Worm (Caenorhabditis elegans): ENCODE measurements around the gene F35C11.2.

Gene F35C11.2

DNA sequence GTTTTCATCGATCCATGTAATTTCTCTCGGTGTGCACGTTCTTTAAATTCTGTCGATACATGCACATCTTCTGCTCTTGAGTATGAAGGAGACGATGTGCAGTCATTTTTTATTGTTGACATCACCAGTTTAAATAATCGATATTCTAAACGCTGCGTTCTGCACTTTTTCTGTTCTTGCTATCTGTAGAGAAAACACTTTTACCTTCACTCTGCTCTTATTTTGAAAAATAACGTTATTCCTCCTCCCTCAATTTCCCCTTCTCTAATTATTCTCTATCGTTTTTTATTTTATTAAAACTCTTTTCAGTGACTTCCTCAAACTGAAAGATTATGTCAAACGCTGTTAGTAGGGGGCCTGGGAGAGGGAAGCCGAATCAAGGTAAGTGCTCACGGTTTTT lies 31.7 kb downstream of the F35C11.2 start, which contains the start of gene ifg-1:
Gene ifg-1 (plus strand): TSS at position 301 of the 400 bp plus-strand sequence.
- TF ChIP-seq ztf-23 (GFP tag; IDR thresholded peaks at IDR 0.05): no peak
- no peak for TF ChIP-seq klf-2 (GFP tag; conservative IDR thresholded peaks at IDR 0.05)
- TF ChIP-seq cog-1 (tag; optimal IDR thresholded peaks at IDR 0.05): no peak
- no peak for TF ChIP-seq flt-1 (GFP tag; IDR thresholded peaks at IDR 0.05)
- TF ChIP-seq ref-1 (GFP tag; conservative IDR thresholded peaks at IDR 0.05): no peak
- no peak for TF ChIP-seq tab-1 (GFP tag; IDR thresholded peaks at IDR 0.05)

DNA sequence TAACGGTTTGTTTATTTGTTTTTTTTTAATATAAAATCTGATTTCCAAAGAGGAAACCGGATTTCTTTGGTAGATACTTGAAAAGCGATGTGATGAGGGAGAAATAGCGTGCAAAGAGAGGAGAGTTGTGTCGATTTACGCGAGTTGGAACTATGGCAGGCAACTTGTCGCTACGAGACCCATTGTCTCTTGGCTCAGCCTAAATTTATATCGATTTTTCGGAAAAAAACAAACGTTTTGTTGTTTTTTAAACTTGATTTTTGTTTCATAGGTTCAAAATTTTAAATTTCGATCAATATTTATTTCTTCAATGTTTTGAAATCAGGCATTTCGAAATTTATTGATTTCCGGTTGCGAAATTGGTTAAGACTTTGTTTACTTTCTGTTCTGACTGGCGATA lies 32.2 kb downstream of the F35C11.2 start, which contains the start of gene M110.3:
Gene M110.3 (minus strand): TSS at position 184 of the 400 bp plus-strand sequence.
- TF ChIP-seq T22C8.4 (GFP tag; IDR thresholded peaks at IDR 0.05) (peak; percentile 63; the same call in 1 of the 2 replicates), flt-1 (GFP tag; IDR thresholded peaks at IDR 0.05) (no peak)

ce11 chrII:8214367-8214766 lies 34.3 kb downstream of the F35C11.2 start, which contains the start of gene M110.10:
M110.10 (minus strand) TSS chrII:8214467.
- TF ChIP-seq cog-1 (tag; optimal IDR thresholded peaks at IDR 0.05) (no peak), ref-1 (GFP tag; conservative IDR thresholded peaks at IDR 0.05) (no peak), tab-1 (GFP tag; IDR thresholded peaks at IDR 0.05) (no peak), klf-2 (GFP tag; conservative IDR thresholded peaks at IDR 0.05) (no peak), T22C8.4 (GFP tag; IDR thresholded peaks at IDR 0.05) (no peak), flt-1 (GFP tag; IDR thresholded peaks at IDR 0.05) (no peak)

DNA sequence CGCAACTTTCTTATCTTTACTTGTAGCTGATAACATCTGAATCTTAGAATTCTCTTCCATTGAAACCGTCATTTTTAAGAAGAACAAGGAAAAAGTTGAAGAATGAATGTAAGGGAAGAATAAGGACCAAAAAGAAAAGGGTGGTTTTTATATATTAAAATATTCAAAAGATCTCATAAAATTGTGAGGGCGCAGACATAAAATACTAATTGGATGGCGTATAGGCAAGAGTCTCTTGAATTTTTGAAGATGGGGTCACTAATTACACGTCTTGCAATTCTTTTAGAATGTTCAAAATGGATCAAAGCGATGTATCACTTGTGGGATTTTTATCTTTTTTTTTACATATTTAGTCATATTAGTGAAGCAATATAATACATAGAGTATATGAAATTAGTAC lies 36.0 kb downstream of the F35C11.2 start, which contains the start of gene twk-3:
Gene twk-3 (minus strand): TSS at position 101 of the 400 bp plus-strand sequence.
- TF ChIP-seq tab-1 (GFP tag; IDR thresholded peaks at IDR 0.05): no peak
- no peak for TF ChIP-seq ztf-23 (GFP tag; IDR thresholded peaks at IDR 0.05)
- TF ChIP-seq ref-1 (GFP tag; conservative IDR thresholded peaks at IDR 0.05): no peak
- TF ChIP-seq flt-1 (GFP tag; IDR thresholded peaks at IDR 0.05): no peak
- no peak for TF ChIP-seq ztf-29 (GFP tag; IDR thresholded peaks at IDR 0.05)
- no peak for TF ChIP-seq T22C8.4 (GFP tag; IDR thresholded peaks at IDR 0.05)
- no peak for TF ChIP-seq cog-1 (tag; optimal IDR thresholded peaks at IDR 0.05)
- no peak for TF ChIP-seq med-1 (GFP tag; optimal IDR thresholded peaks at IDR 0.05; ENCODE audit: insufficient read depth)
- TF ChIP-seq klf-2 (GFP tag; conservative IDR thresholded peaks at IDR 0.05): no peak

DNA sequence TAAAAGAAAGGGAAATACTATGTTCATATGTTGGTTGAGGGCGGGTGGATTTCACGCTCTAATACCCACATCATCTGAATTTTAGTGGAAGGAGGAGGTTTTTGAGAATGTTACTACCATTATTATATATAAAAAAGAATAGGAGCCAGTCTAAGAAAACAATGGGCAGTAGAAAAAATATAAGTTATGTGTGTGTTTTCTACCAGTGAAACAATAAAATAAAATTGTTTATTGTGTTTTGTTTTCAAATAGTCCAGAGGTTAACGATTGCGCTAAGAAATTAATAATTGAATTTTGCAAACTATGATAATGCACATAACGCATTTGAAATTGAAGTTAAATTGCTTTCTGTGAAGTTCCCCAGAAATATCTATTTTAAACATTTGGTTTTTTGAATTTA lies 39.2 kb downstream of the F35C11.2 start, which contains the start of gene M110.8:
Gene M110.8 (minus strand): TSS at position 101 of the 400 bp plus-strand sequence.
- no peak for TF ChIP-seq ref-1 (GFP tag; conservative IDR thresholded peaks at IDR 0.05)
- no peak for TF ChIP-seq flt-1 (GFP tag; IDR thresholded peaks at IDR 0.05)
- TF ChIP-seq tab-1 (GFP tag; IDR thresholded peaks at IDR 0.05): no peak
- no peak for TF ChIP-seq ztf-29 (GFP tag; IDR thresholded peaks at IDR 0.05)
- no peak for TF ChIP-seq cog-1 (tag; optimal IDR thresholded peaks at IDR 0.05)
- TF ChIP-seq med-1 (GFP tag; optimal IDR thresholded peaks at IDR 0.05; ENCODE audit: insufficient read depth): no peak
- no peak for TF ChIP-seq klf-2 (GFP tag; conservative IDR thresholded peaks at IDR 0.05)
- no peak for TF ChIP-seq T22C8.4 (GFP tag; IDR thresholded peaks at IDR 0.05)
- no peak for TF ChIP-seq ztf-23 (GFP tag; IDR thresholded peaks at IDR 0.05)

DNA sequence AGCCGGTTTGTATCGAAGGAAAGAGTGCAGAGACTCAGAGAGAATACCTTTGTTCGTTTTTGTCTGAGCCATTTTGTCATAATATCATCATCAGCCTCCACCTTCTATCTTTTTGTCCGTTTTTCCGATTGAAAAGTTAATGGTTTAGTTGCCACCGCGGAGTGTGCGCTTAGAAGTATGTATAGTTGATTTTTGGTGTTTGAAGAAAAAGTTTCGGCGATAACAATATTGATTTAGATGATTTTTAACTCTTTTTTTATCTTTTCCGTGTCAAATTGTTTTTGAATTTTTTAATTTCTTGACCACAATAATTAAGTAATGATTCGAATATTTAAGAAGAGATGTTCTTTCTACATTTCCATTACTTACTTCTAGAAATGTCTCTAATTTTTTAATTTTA lies 43.0 kb downstream of the F35C11.2 start:
- TF ChIP-seq klf-2 (GFP tag; conservative IDR thresholded peaks at IDR 0.05): no peak
- TF ChIP-seq ztf-23 (GFP tag; IDR thresholded peaks at IDR 0.05): no peak
- TF ChIP-seq ztf-29 (GFP tag; IDR thresholded peaks at IDR 0.05): no peak
- no peak for TF ChIP-seq flt-1 (GFP tag; IDR thresholded peaks at IDR 0.05)
- no peak for TF ChIP-seq T22C8.4 (GFP tag; IDR thresholded peaks at IDR 0.05)
- no peak for TF ChIP-seq ref-1 (GFP tag; conservative IDR thresholded peaks at IDR 0.05)
- no peak for TF ChIP-seq tab-1 (GFP tag; IDR thresholded peaks at IDR 0.05)
- no peak for TF ChIP-seq cog-1 (tag; optimal IDR thresholded peaks at IDR 0.05)
- no peak for TF ChIP-seq med-1 (GFP tag; optimal IDR thresholded peaks at IDR 0.05; ENCODE audit: insufficient read depth)

- TF ChIP-seq cog-1 (tag; optimal IDR thresholded peaks at IDR 0.05) (no peak), ztf-29 (GFP tag; IDR thresholded peaks at IDR 0.05) (no peak), T22C8.4 (GFP tag; IDR thresholded peaks at IDR 0.05) (no peak), tab-1 (GFP tag; IDR thresholded peaks at IDR 0.05) (no peak), flt-1 (GFP tag; IDR thresholded peaks at IDR 0.05) (no peak), ref-1 (GFP tag; conservative IDR thresholded peaks at IDR 0.05) (no peak), med-1 (GFP tag; optimal IDR thresholded peaks at IDR 0.05; ENCODE audit: insufficient read depth) (no peak)
Measured at ce11 chrII:8204039-8204438, 44.6 kb downstream of the F35C11.2 start, which contains the start of gene col-76. col-76 (plus strand) TSS chrII:8204339.

DNA sequence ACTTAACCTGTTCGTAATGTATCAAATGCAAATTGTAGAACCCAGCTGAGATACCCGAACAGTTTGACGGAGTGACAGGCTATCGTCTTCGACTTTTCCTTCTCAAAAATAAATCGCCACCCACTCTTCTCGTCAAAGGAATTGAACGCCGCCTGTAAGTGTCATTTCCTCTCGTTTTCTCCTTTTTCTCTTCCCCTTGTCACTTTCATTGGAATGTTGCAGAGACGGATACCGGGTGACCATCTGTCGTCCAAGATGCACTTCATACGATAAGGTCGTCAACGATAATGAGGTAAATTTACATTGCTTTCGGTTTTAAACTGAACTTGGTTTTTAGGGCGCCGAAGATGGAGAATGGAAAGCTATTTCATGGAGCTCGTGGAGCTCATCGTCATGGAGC lies 48.8 kb downstream of the F35C11.2 start:
- TF ChIP-seq ref-1 (GFP tag; conservative IDR thresholded peaks at IDR 0.05) (no peak), klf-2 (GFP tag; conservative IDR thresholded peaks at IDR 0.05) (no peak), cog-1 (tag; optimal IDR thresholded peaks at IDR 0.05) (no peak), tab-1 (GFP tag; IDR thresholded peaks at IDR 0.05) (no peak), med-1 (GFP tag; optimal IDR thresholded peaks at IDR 0.05; ENCODE audit: insufficient read depth) (no peak), flt-1 (GFP tag; IDR thresholded peaks at IDR 0.05) (no peak), ztf-23 (GFP tag; IDR thresholded peaks at IDR 0.05) (no peak), ztf-29 (GFP tag; IDR thresholded peaks at IDR 0.05) (no peak), T22C8.4 (GFP tag; IDR thresholded peaks at IDR 0.05) (no peak)

ce11 chrII:8198503-8198902 lies 50.1 kb downstream of the F35C11.2 start, which contains the start of gene qua-1:
qua-1 (plus strand) TSS chrII:8198803.
- TF ChIP-seq tab-1 (GFP tag; IDR thresholded peaks at IDR 0.05): no peak
- no peak for TF ChIP-seq ref-1 (GFP tag; conservative IDR thresholded peaks at IDR 0.05)
- no peak for TF ChIP-seq klf-2 (GFP tag; conservative IDR thresholded peaks at IDR 0.05)
- TF ChIP-seq cog-1 (tag; optimal IDR thresholded peaks at IDR 0.05): no peak

ce11 chrII:8193922-8194321 lies 54.7 kb downstream of the F35C11.2 start:
- TF ChIP-seq flt-1 (GFP tag; IDR thresholded peaks at IDR 0.05) (no peak), T22C8.4 (GFP tag; IDR thresholded peaks at IDR 0.05) (no peak), cog-1 (tag; optimal IDR thresholded peaks at IDR 0.05) (no peak), ztf-23 (GFP tag; IDR thresholded peaks at IDR 0.05) (no peak), tab-1 (GFP tag; IDR thresholded peaks at IDR 0.05) (no peak), ztf-29 (GFP tag; IDR thresholded peaks at IDR 0.05) (no peak), ref-1 (GFP tag; conservative IDR thresholded peaks at IDR 0.05) (no peak), klf-2 (GFP tag; conservative IDR thresholded peaks at IDR 0.05) (no peak), med-1 (GFP tag; optimal IDR thresholded peaks at IDR 0.05; ENCODE audit: insufficient read depth) (no peak)
